Worm (Caenorhabditis elegans): ENCODE measurements around the gene F46B6.4.

DNA sequence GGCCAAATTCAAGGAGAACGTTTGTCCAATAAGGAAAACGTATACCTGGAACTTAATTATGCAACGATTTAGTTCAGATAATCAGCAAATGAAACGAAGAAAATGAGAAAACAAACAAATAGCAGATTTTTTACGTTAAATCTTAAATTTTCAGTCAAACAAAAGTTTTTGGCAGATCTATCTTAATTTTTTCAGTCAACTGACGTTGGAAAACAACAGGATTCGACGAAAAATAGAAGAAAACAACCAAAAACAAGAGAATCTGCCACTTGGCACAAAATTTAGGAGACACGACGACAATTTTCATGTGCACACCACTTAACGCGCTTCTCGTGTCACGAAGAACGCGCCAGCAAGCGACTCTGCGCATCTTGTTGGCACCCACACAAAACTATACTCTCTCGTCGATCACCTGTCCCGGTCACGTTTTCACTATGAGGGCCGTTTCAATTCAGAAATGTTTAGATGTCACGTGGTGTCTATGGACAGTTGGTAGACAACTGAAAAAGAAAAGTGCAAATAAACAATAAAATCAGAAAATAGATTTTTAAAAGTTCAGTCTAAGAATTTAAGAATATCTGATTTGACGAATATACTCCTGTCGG is 10.4 kb upstream of the F46B6.4 start, which contains the start of gene ztf-7:
- peak; percentile 68 for TF ChIP-seq him-1 (tag; optimal IDR thresholded peaks at IDR 0.05)
- TF ChIP-seq dao-5 (tag; optimal IDR thresholded peaks at IDR 0.05) = no peak

Data from whole organism, L4/young adult.